Fruit fly (Drosophila melanogaster) whole organism, prepupa: ENCODE results near the gene CG18223.
A peak's percentile ranks its signal among the peaks of the same experiment; 100 is the strongest.

ENCODE experiments used
- CG10631 ChIP-seq: fragments of 200-800 bp; sonication (Bioruptor generic); optimal IDR thresholded peaks from 2 replicates; lab custom pipeline; 2016; ENCODE audit warnings: missing biosample characterization, missing genetic modification characterization
- CG10669 ChIP-seq: fragments of 200-800 bp; sonication (Bioruptor generic); optimal IDR thresholded peaks from 3 replicates; lab custom pipeline; 2018; ENCODE audit warnings: missing biosample characterization, mild to moderate bottlenecking, missing genetic modification characterization, moderate library complexity
- CG11294 ChIP-seq: fragments of 200-800 bp; sonication (Bioruptor generic); IDR thresholded peaks from 2 replicates; pipeline ENCODE4 v1.3.6; 2022; ENCODE audit warnings: missing biosample characterization, missing genetic modification characterization
- CG15336 ChIP-seq: fragments of 200-800 bp; sonication (Bioruptor generic); IDR thresholded peaks from 2 replicates; pipeline ENCODE4 v1.3.6; 2022; ENCODE audit warnings: missing biosample characterization, missing genetic modification characterization
- CG1621 ChIP-seq: fragments of 200-800 bp; sonication (Bioruptor generic); optimal IDR thresholded peaks from 3 replicates; lab custom pipeline; 2018; ENCODE audit warnings: missing biosample characterization, mild to moderate bottlenecking, missing genetic modification characterization
- CG16779 ChIP-seq: fragments of 200-800 bp; sonication (Bioruptor generic); optimal IDR thresholded peaks from 3 replicates; lab custom pipeline; 2017; ENCODE audit warnings: missing biosample characterization, mild to moderate bottlenecking, missing genetic modification characterization
- CG3032 ChIP-seq: fragments of 200-800 bp; optimal IDR thresholded peaks from 2 replicates; lab custom pipeline; 2019; ENCODE audit warnings: missing biosample characterization, mild to moderate bottlenecking, missing genetic modification characterization, moderate library complexity
- CG31627 ChIP-seq: fragments of 200-800 bp; sonication (Bioruptor generic); optimal IDR thresholded peaks from 3 replicates; lab custom pipeline; 2016; ENCODE audit warnings: missing biosample characterization, missing genetic modification characterization
- CG34406 ChIP-seq: fragments of 200-800 bp; sonication (Bioruptor generic); optimal IDR thresholded peaks from 3 replicates; lab custom pipeline; 2016; ENCODE audit warnings: missing biosample characterization, missing genetic modification characterization
- CG6163 ChIP-seq: fragments of 200-800 bp; sonication (Bioruptor generic); IDR thresholded peaks from 3 replicates; pipeline ENCODE4 v1.3.6; 2022; ENCODE audit warnings: missing biosample characterization, missing genetic modification characterization
- CG6276 ChIP-seq: fragments of 200-800 bp; sonication (Bioruptor generic); optimal IDR thresholded peaks from 2 replicates; lab custom pipeline; 2017; ENCODE audit warnings: missing biosample characterization, mild to moderate bottlenecking, missing genetic modification characterization
- CG6792 ChIP-seq: fragments of 200-800 bp; sonication (Bioruptor generic); optimal IDR thresholded peaks from 3 replicates; lab custom pipeline; 2016; ENCODE audit warnings: missing biosample characterization, missing genetic modification characterization
- CG6808 ChIP-seq: fragments of 200-800 bp; sonication (Bioruptor generic); optimal IDR thresholded peaks from 3 replicates; lab custom pipeline; 2017; ENCODE audit warnings: missing biosample characterization, missing genetic modification characterization, mild to moderate bottlenecking, moderate library complexity, missing genetic modification reagents
- CG6854 ChIP-seq: fragments of 200-800 bp; sonication (Bioruptor generic); optimal IDR thresholded peaks from 2 replicates; lab custom pipeline; 2017; ENCODE audit warnings: missing biosample characterization, mild to moderate bottlenecking, missing genetic modification characterization
- CG8119 ChIP-seq: fragments of 200-800 bp; sonication (Bioruptor generic); IDR thresholded peaks from 3 replicates; pipeline ENCODE4 v1.3.6; 2022; ENCODE audit warnings: missing biosample characterization, missing genetic modification characterization
- CG8319 ChIP-seq: fragments of 200-800 bp; sonication (Bioruptor generic); optimal IDR thresholded peaks from 3 replicates; lab custom pipeline; 2016; ENCODE audit warnings: missing biosample characterization, missing genetic modification characterization
- CG8632 ChIP-seq: fragments of 200-800 bp; sonication (Bioruptor generic); optimal IDR thresholded peaks from 3 replicates; lab custom pipeline; 2016; ENCODE audit warnings: missing biosample characterization, missing genetic modification characterization
- CG9139 ChIP-seq: fragments of 200-800 bp; sonication (Bioruptor generic); optimal IDR thresholded peaks from 3 replicates; lab custom pipeline; 2017; ENCODE audit warnings: missing biosample characterization, mild to moderate bottlenecking, missing genetic modification characterization
- Eip75B ChIP-seq: fragments of 200-800 bp; sonication (Bioruptor generic); optimal IDR thresholded peaks from 3 replicates; lab custom pipeline; 2016; ENCODE audit warnings: missing biosample characterization, missing genetic modification characterization
- Eip78C ChIP-seq: fragments of 200-800 bp; sonication (Bioruptor generic); peaks from one replicate; lab custom pipeline; 2016; ENCODE audit warnings: missing biosample characterization, missing genetic modification characterization
- Ets21C ChIP-seq: fragments of 200-800 bp; sonication (Bioruptor generic); optimal IDR thresholded peaks from 3 replicates; lab custom pipeline; 2016; ENCODE audit warnings: missing biosample characterization, missing genetic modification characterization
- Ets96B ChIP-seq: fragments of 200-800 bp; optimal IDR thresholded peaks from 2 replicates; lab custom pipeline; 2019; ENCODE audit warnings: missing biosample characterization, mild to moderate bottlenecking, missing genetic modification characterization, moderate library complexity
- Gug ChIP-seq: fragments of 200-800 bp; sonication (Bioruptor generic); IDR thresholded peaks from 2 replicates; pipeline ENCODE4 v1.3.6; 2022; ENCODE audit warnings: missing biosample characterization, missing genetic modification characterization
- Hr39 ChIP-seq: fragments of 200-800 bp; sonication (Bioruptor generic); optimal IDR thresholded peaks from 2 replicates; lab custom pipeline; 2016; ENCODE audit warnings: missing biosample characterization, missing genetic modification characterization
- Hr4 ChIP-seq: fragments of 200-800 bp; sonication (Bioruptor generic); optimal IDR thresholded peaks from 3 replicates; lab custom pipeline; 2016; ENCODE audit warnings: missing biosample characterization, missing genetic modification characterization
- Lpt ChIP-seq: fragments of 200-800 bp; sonication (Bioruptor generic); optimal IDR thresholded peaks from 3 replicates; lab custom pipeline; 2016; ENCODE audit warnings: missing biosample characterization, missing genetic modification characterization
- Met ChIP-seq: fragments of 200-800 bp; sonication (Bioruptor generic); optimal IDR thresholded peaks from 3 replicates; lab custom pipeline; 2016; ENCODE audit warnings: missing biosample characterization, missing genetic modification characterization
- OdsH ChIP-seq: fragments of 200-800 bp; sonication (Bioruptor generic); optimal IDR thresholded peaks from 3 replicates; lab custom pipeline; 2016; ENCODE audit warnings: missing biosample characterization, missing genetic modification characterization
- Smox ChIP-seq: fragments of 200-800 bp; sonication (Bioruptor generic); optimal IDR thresholded peaks from 3 replicates; lab custom pipeline; 2016; ENCODE audit warnings: missing biosample characterization, missing genetic modification characterization
- Sox102F ChIP-seq: fragments of 200-800 bp; sonication (Bioruptor generic); optimal IDR thresholded peaks from 2 replicates; lab custom pipeline; 2016; ENCODE audit warnings: missing biosample characterization, mild to moderate bottlenecking, missing genetic modification characterization
- Sox14 ChIP-seq: fragments of 200-800 bp; sonication (Bioruptor generic); optimal IDR thresholded peaks from 3 replicates; lab custom pipeline; 2016; ENCODE audit warnings: missing biosample characterization, missing genetic modification characterization
- acj6 ChIP-seq: fragments of 200-800 bp; sonication (Bioruptor generic); optimal IDR thresholded peaks from 3 replicates; lab custom pipeline; 2016; ENCODE audit warnings: missing biosample characterization, missing genetic modification characterization
- dac ChIP-seq: fragments of 200-800 bp; sonication (Bioruptor generic); optimal IDR thresholded peaks from 2 replicates; lab custom pipeline; 2017; ENCODE audit warnings: missing biosample characterization, mild to moderate bottlenecking, missing genetic modification characterization
- dsx ChIP-seq: fragments of 200-800 bp; optimal IDR thresholded peaks from 3 replicates; lab custom pipeline; 2019; ENCODE audit warnings: missing biosample characterization, mild to moderate bottlenecking, missing genetic modification characterization, moderate library complexity; ENCODE audit not compliant: poor library complexity, severe bottlenecking
- eg ChIP-seq: fragments of 200-800 bp; sonication (Bioruptor generic); IDR thresholded peaks from 3 replicates; pipeline ENCODE4 v1.3.6; 2022; ENCODE audit warnings: missing biosample characterization, missing genetic modification characterization
- esn ChIP-seq: fragments of 200-800 bp; sonication (Bioruptor generic); optimal IDR thresholded peaks from 2 replicates; lab custom pipeline; 2016; ENCODE audit warnings: missing biosample characterization, mild to moderate bottlenecking, missing genetic modification characterization, moderate library complexity
- fd85E ChIP-seq: fragments of 200-800 bp; sonication (Bioruptor generic); optimal IDR thresholded peaks from 3 replicates; lab custom pipeline; 2016; ENCODE audit warnings: missing biosample characterization, missing genetic modification characterization
- net ChIP-seq: fragments of 200-800 bp; sonication (Bioruptor generic); optimal IDR thresholded peaks from 3 replicates; lab custom pipeline; 2016; ENCODE audit warnings: missing biosample characterization, missing genetic modification characterization
- pdm3 ChIP-seq: fragments of 200-800 bp; sonication (Bioruptor generic); optimal IDR thresholded peaks from 3 replicates; lab custom pipeline; 2016; ENCODE audit warnings: missing biosample characterization, missing genetic modification characterization
- salr ChIP-seq, 2 experiments: fragments of 200-800 bp; sonication (Bioruptor generic); optimal IDR thresholded peaks; 3 replicates each; lab custom pipeline; 2016 to 2018; ENCODE audit warnings: missing biosample characterization in 2 of 2, missing genetic modification characterization in 2 of 2, mild to moderate bottlenecking in 1 of 2
- spab ChIP-seq: fragments of 200-800 bp; sonication (Bioruptor generic); optimal IDR thresholded peaks from 2 replicates; lab custom pipeline; 2017; ENCODE audit warnings: missing biosample characterization, mild to moderate bottlenecking, missing genetic modification characterization, missing genetic modification reagents
- ss ChIP-seq, 2 experiments: fragments of 200-800 bp; sonication (Bioruptor generic); optimal IDR thresholded peaks; 2 replicates in 1 of 2; 3 replicates in 1 of 2; lab custom pipeline; 2017 to 2018; ENCODE audit warnings: mild to moderate bottlenecking in 2 of 2, missing biosample characterization in 2 of 2, missing genetic modification characterization in 2 of 2, moderate library complexity in 1 of 2
- svp ChIP-seq: fragments of 200-800 bp; sonication (Bioruptor generic); peaks from one replicate; lab custom pipeline; 2016; ENCODE audit warnings: missing biosample characterization, missing genetic modification characterization
- topi ChIP-seq: fragments of 200-800 bp; sonication (Bioruptor generic); optimal IDR thresholded peaks from 3 replicates; lab custom pipeline; 2016; ENCODE audit warnings: missing biosample characterization, missing genetic modification characterization
- vri ChIP-seq: fragments of 200-800 bp; sonication (Bioruptor generic); optimal IDR thresholded peaks from 3 replicates; lab custom pipeline; 2016; ENCODE audit warnings: missing biosample characterization, mild to moderate bottlenecking, missing genetic modification characterization

Gene CG18223

DNA sequence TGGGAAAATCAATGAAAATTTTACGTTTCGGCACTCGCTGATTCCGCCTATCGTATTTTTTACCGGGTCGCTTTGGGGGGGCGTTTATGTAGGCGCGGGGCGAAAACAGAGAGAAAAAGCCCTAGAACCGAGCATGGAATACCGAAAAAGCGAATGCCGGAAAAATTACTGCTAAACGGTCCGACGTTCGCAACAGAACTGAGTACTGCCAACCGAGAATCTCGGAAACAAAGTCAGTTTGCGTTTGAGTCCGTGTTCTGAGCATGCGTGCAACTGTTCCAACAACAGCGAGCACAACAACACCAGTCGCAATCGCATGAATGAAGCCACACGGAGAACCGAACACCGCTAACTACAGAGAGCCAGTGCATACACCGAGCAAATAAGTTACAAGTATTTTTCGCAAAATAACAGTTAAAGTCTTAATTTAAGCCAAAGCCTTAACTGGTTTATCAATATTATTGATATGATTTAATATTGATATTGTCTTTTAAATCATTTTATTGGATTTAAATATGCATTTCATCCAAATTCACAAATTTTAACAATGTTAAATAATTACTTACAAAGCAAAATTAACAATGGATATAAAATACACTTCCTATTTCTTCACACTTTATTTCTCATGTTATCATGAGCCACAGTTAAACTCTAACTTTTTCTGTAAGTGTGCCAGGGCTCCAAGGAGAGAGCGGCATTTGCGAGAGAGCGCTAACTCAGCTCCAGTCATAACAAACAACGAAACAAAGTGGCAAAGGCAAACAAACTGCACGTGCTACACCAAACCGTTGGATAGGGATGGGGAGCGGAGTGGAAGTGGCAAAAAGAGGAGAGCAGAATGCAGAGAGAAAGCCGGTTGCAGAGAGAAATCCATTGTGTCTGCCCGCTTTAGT lies 29.6 kb downstream of the CG18223 start, which contains the start of gene CG3961 (continued):
- TF ChIP-seq Ets21C (GFP tag; lab: Kevin White, UChicago) (peak; percentile 91), pdm3 (peak; percentile 98), ss (GFP tag; optimal IDR thresholded peaks at IDR 0.05; lab: Kevin White, UChicago) (peak; percentile 99), CG11294 (peak; percentile 92; the same call in 1 of the 2 replicates), Eip75B (GFP tag; lab: Kevin White, UChicago) (peak; percentile 98), CG31627 (peak; percentile 96), fd85E (GFP tag; lab: Kevin White, UChicago) (peak; percentile 91), esn (GFP tag; lab: Kevin White, UChicago) (peak; percentile 99), acj6 (GFP tag; lab: Kevin White, UChicago) (peak; percentile 99), CG8119 (peak; percentile 99)

DNA sequence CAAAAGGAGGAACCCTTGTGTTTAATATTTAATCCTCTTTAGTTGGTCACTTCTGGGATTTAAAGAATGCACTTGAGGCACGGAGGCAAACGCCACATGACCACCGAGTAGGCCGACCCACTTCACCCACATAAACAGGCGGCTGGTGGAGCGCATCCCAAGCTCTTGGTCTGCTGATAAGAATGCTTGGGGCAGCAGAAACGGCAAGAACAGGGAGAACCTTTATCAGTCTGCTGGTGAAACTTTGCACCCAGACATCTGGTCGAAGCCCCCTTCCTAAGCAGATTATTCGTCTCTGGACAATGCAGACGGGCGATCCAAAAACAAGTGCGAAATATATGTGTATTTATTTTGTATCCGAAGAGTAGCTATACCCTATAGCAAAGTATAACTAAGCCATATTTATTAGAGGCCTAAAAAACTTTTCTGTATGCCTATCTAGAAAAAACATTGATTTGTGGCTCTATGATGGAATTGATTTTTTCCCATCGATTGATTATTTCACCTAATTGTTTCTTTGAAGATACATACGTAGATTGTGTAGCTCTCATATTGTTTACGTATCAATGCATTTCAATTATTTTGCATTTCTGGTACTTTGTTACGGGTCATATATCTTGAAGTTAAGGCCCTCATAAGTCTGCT lies 30.8 kb downstream of the CG18223 start:
- TF ChIP-seq Lpt (GFP tag; lab: Kevin White, UChicago): peak; percentile 16
- peak; percentile 14 for TF ChIP-seq topi (GFP tag; lab: Kevin White, UChicago)
- TF ChIP-seq ss (GFP tag; optimal IDR thresholded peaks at IDR 0.05; lab: Kevin White, UChicago): peak in 1 of 2 experiments; percentile 78
- peak; percentile 10 for TF ChIP-seq acj6 (GFP tag; lab: Kevin White, UChicago)
- peak; percentile 12 for TF ChIP-seq Ets96B (tag; lab: Kevin White, UChicago)
- peak; percentile 71 for TF ChIP-seq CG6808 (GFP tag; lab: Kevin White, UChicago)
- TF ChIP-seq CG8632 (GFP tag; lab: Kevin White, UChicago): peak; percentile 1
- TF ChIP-seq esn (GFP tag; lab: Kevin White, UChicago): peak; percentile 35
- no peak for TF ChIP-seq CG8319 (GFP tag; lab: Kevin White, UChicago)
- peak; percentile 19 for TF ChIP-seq pdm3
- no peak for TF ChIP-seq Hr4 (GFP tag; lab: Kevin White, UChicago)
- no peak for TF ChIP-seq Hr39 (GFP tag; lab: Kevin White, UChicago)
- TF ChIP-seq CG6276 (GFP tag; lab: Kevin White, UChicago): peak; percentile 65
- TF ChIP-seq svp (GFP tag; lab: Kevin White, UChicago): peak; percentile 94
- no peak for TF ChIP-seq Ets21C (GFP tag; lab: Kevin White, UChicago)
- TF ChIP-seq CG3032 (tag; lab: Kevin White, UChicago): peak; percentile 8
- peak; percentile 80 for TF ChIP-seq Eip78C (GFP tag; lab: Kevin White, UChicago)
- no peak for TF ChIP-seq Eip75B (GFP tag; lab: Kevin White, UChicago)
- TF ChIP-seq CG16779 (tag; lab: Kevin White, UChicago): peak; percentile 30
- TF ChIP-seq Gug: 0 out of 2 replicates have a peak, but pooled peaks have one; percentile 27
- TF ChIP-seq CG6792 (GFP tag; lab: Kevin White, UChicago): no peak
- no peak for TF ChIP-seq CG1621 (tag; lab: Kevin White, UChicago)
- peak; percentile 29; the same call in 1 of the 3 replicates for TF ChIP-seq CG6163 (GFP tag; lab: Robert Waterston, UW)
- TF ChIP-seq CG6854: peak; percentile 16
- TF ChIP-seq CG15336: peak; percentile 31; the same call in 1 of the 2 replicates
- no peak; the same call in 2 of the 3 replicates for TF ChIP-seq eg (GFP tag; lab: Robert Waterston, UW)
- no peak for TF ChIP-seq dac (GFP tag; lab: Kevin White, UChicago)
- TF ChIP-seq CG34406 (GFP tag; lab: Kevin White, UChicago): no peak
- peak; percentile 46 for TF ChIP-seq net (GFP tag; lab: Kevin White, UChicago)
- TF ChIP-seq salr (GFP tag; optimal IDR thresholded peaks at IDR 0.05; lab: Kevin White, UChicago): no peak
- TF ChIP-seq Smox (GFP tag; lab: Kevin White, UChicago): peak; percentile 5
- peak; percentile 25 for TF ChIP-seq OdsH
- peak; percentile 36 for TF ChIP-seq spab (GFP tag; lab: Kevin White, UChicago)
- TF ChIP-seq dsx (GFP tag; lab: Kevin White, UChicago): no peak
- TF ChIP-seq CG10631 (GFP tag; lab: Kevin White, UChicago): peak; percentile 3
- peak; percentile 41 for TF ChIP-seq vri (GFP tag; lab: Kevin White, UChicago)
- peak; percentile 70 for TF ChIP-seq CG9139 (GFP tag; lab: Kevin White, UChicago)
- TF ChIP-seq CG8119: no peak
- TF ChIP-seq Sox102F (GFP tag; lab: Kevin White, UChicago): peak; percentile 10
- TF ChIP-seq Met: peak; percentile 48
- peak; percentile 23 for TF ChIP-seq CG10669 (GFP tag; lab: Kevin White, UChicago)
- no peak for TF ChIP-seq CG31627
- peak; percentile 10 for TF ChIP-seq Sox14 (GFP tag; lab: Kevin White, UChicago)
- TF ChIP-seq CG11294: peak; percentile 16; the same call in 1 of the 2 replicates
